Fruit fly (Drosophila melanogaster) whole organism, embryonic: ENCODE measurements around the gene Mer.

Source experiments
- CG10543 ChIP-seq: fragments of 200-800 bp; sonication (Bioruptor generic); optimal IDR thresholded peaks from 3 replicates; lab custom pipeline; 2017; ENCODE audit warnings: missing biosample characterization, mild to moderate bottlenecking, missing genetic modification characterization, moderate library complexity
- CG10654 ChIP-seq: fragments of 200-800 bp; sonication (Bioruptor generic); optimal IDR thresholded peaks from 2 replicates; lab custom pipeline; 2016; ENCODE audit warnings: missing biosample characterization, missing genetic modification characterization
- CG10959 ChIP-seq: fragments of 200-800 bp; sonication (Bioruptor generic); IDR thresholded peaks from 2 replicates; pipeline ENCODE4 v1.3.6; 2022; ENCODE audit warnings: missing biosample characterization, missing genetic modification characterization
- CG12236 ChIP-seq: fragments of 200-800 bp; sonication (Bioruptor generic); optimal IDR thresholded peaks from 2 replicates; lab custom pipeline; 2016; ENCODE audit warnings: missing biosample characterization, missing genetic modification characterization
- CG12942 ChIP-seq: fragments of 200-800 bp; sonication (Bioruptor generic); optimal IDR thresholded peaks from 3 replicates; lab custom pipeline; 2016; ENCODE audit warnings: missing biosample characterization, missing genetic modification characterization
- CG14014 ChIP-seq: fragments of 200-800 bp; sonication (Bioruptor generic); IDR thresholded peaks from 2 replicates; pipeline ENCODE4 v1.3.6; 2022; ENCODE audit warnings: missing biosample characterization, missing genetic modification characterization
- CG17361 ChIP-seq: fragments of 200-800 bp; sonication (Bioruptor generic); IDR thresholded peaks from 3 replicates; pipeline ENCODE4 v1.3.6; 2022; ENCODE audit warnings: missing biosample characterization, missing genetic modification characterization
- CG2120 ChIP-seq: fragments of 200-800 bp; sonication (Bioruptor generic); optimal IDR thresholded peaks from 3 replicates; lab custom pipeline; 2016; ENCODE audit warnings: missing biosample characterization, missing genetic modification characterization
- CG2202 ChIP-seq: fragments of 200-800 bp; sonication (Bioruptor generic); optimal IDR thresholded peaks from 2 replicates; lab custom pipeline; 2018; ENCODE audit warnings: missing biosample characterization, mild to moderate bottlenecking, missing genetic modification characterization
- CG2889 ChIP-seq: fragments of 200-800 bp; sonication (Bioruptor generic); IDR thresholded peaks from 3 replicates; pipeline ENCODE4 v1.3.6; 2022; ENCODE audit warnings: missing biosample characterization, missing genetic modification characterization
- CG31224 ChIP-seq: fragments of 200-800 bp; sonication (Bioruptor generic); IDR thresholded peaks from 2 replicates; pipeline ENCODE4 v1.3.6; 2022; ENCODE audit warnings: missing biosample characterization, missing genetic modification characterization
- CG32532 ChIP-seq: fragments of 200-800 bp; sonication (Bioruptor generic); IDR thresholded peaks from 2 replicates; pipeline ENCODE4 v1.3.6; 2022; ENCODE audit warnings: missing biosample characterization, missing genetic modification characterization
- CG6683 ChIP-seq: fragments of 200-800 bp; sonication (Bioruptor generic); optimal IDR thresholded peaks from 2 replicates; lab custom pipeline; 2017; ENCODE audit warnings: missing biosample characterization, mild to moderate bottlenecking, missing genetic modification characterization, missing genetic modification reagents
- CG7745 ChIP-seq: fragments of 200-800 bp; sonication (Bioruptor generic); optimal IDR thresholded peaks from 2 replicates; lab custom pipeline; 2018; ENCODE audit warnings: missing biosample characterization, mild to moderate bottlenecking, missing genetic modification characterization, moderate library complexity
- CG7987 ChIP-seq: fragments of 200-800 bp; sonication (Bioruptor generic); optimal IDR thresholded peaks from 2 replicates; lab custom pipeline; 2018; ENCODE audit warnings: missing biosample characterization, mild to moderate bottlenecking, missing genetic modification characterization, moderate library complexity
- CG9215 ChIP-seq: fragments of 200-800 bp; sonication (Bioruptor generic); IDR thresholded peaks from 2 replicates; pipeline ENCODE4 v1.3.6; 2022; ENCODE audit warnings: missing biosample characterization, missing genetic modification characterization
- Ets65A ChIP-seq: fragments of 200-800 bp; sonication (Bioruptor generic); peaks from one replicate; lab custom pipeline; 2016; ENCODE audit warnings: missing biosample characterization, missing genetic modification characterization
- Gug ChIP-seq: fragments of 200-800 bp; sonication (Bioruptor generic); IDR thresholded peaks from 4 replicates; pipeline ENCODE4 v1.3.6; 2022; ENCODE audit warnings: missing biosample characterization, missing genetic modification characterization
- Hand ChIP-seq: fragments of 200-800 bp; sonication (Bioruptor generic); optimal IDR thresholded peaks from 2 replicates; lab custom pipeline; 2017; ENCODE audit warnings: mild to moderate bottlenecking, missing biosample characterization, missing genetic modification reagents, missing genetic modification characterization
- Hr3 ChIP-seq: fragments of 200-800 bp; sonication (Bioruptor generic); optimal IDR thresholded peaks from 3 replicates; lab custom pipeline; 2016; ENCODE audit warnings: missing biosample characterization, missing genetic modification characterization
- Hr78 ChIP-seq, 2 experiments: fragments of 200-800 bp in 1 of 2; fragments of >200 bp in 1 of 2; sonication (Bioruptor generic) in 1 of 2; optimal IDR thresholded peaks; 2 replicates each; lab custom pipeline; 2017 to 2019; ENCODE audit warnings: missing biosample characterization in 2 of 2, missing genetic modification characterization in 2 of 2, mild to moderate bottlenecking in 1 of 2, moderate library complexity in 1 of 2
- Lhr ChIP-seq: fragments of 200-800 bp; sonication (Bioruptor generic); optimal IDR thresholded peaks from 3 replicates; lab custom pipeline; 2017; ENCODE audit warnings: mild to moderate bottlenecking, missing biosample characterization, missing genetic modification reagents, missing genetic modification characterization
- MESR4 ChIP-seq: fragments of 200-800 bp; sonication (Bioruptor generic); optimal IDR thresholded peaks from 2 replicates; lab custom pipeline; 2018; ENCODE audit warnings: missing biosample characterization, mild to moderate bottlenecking, missing genetic modification characterization, moderate library complexity
- Meics ChIP-seq: fragments of 200-800 bp; sonication (Bioruptor generic); optimal IDR thresholded peaks from 2 replicates; lab custom pipeline; 2017; ENCODE audit warnings: missing biosample characterization, mild to moderate bottlenecking, missing genetic modification characterization
- Nf-YA ChIP-seq: fragments of 200-800 bp; sonication (Bioruptor generic); IDR thresholded peaks from 2 replicates; pipeline ENCODE4 v1.3.6; 2022; ENCODE audit warnings: missing biosample characterization, missing genetic modification characterization
- PHDP ChIP-seq: fragments of 200-800 bp; sonication (Bioruptor generic); optimal IDR thresholded peaks from 3 replicates; lab custom pipeline; 2018; ENCODE audit warnings: missing biosample characterization, mild to moderate bottlenecking, missing genetic modification characterization, moderate library complexity
- Poxn ChIP-seq: fragments of 200-800 bp; sonication (Bioruptor generic); IDR thresholded peaks from 2 replicates; pipeline ENCODE4 v1.3.6; 2022; ENCODE audit warnings: missing biosample characterization, missing genetic modification characterization
- Scr ChIP-seq: fragments of 200-800 bp; sonication (Bioruptor generic); IDR thresholded peaks from 2 replicates; pipeline ENCODE4 v1.3.6; 2022; ENCODE audit warnings: missing biosample characterization, missing genetic modification characterization; ENCODE audit not compliant: partially characterized antibody
- Six4 ChIP-seq: fragments of 200-800 bp; sonication (Bioruptor generic); optimal IDR thresholded peaks from 2 replicates; lab custom pipeline; 2016; ENCODE audit warnings: missing biosample characterization, missing genetic modification characterization
- Sry-β ChIP-seq: fragments of 200-800 bp; sonication (Bioruptor generic); optimal IDR thresholded peaks from 2 replicates; lab custom pipeline; 2018; ENCODE audit warnings: missing biosample characterization, mild to moderate bottlenecking, missing genetic modification characterization, moderate library complexity
- Taf1 ChIP-seq: fragments of 200-800 bp; sonication (Bioruptor generic); IDR thresholded peaks from 2 replicates; pipeline ENCODE4 v1.3.6; 2022; ENCODE audit warnings: missing biosample characterization, missing genetic modification characterization
- al ChIP-seq: fragments of 200-800 bp; sonication (Bioruptor generic); IDR thresholded peaks from 2 replicates; pipeline ENCODE4 v1.3.6; 2022; ENCODE audit warnings: missing biosample characterization, missing genetic modification characterization
- btn ChIP-seq: fragments of 200-800 bp; sonication (Bioruptor generic); optimal IDR thresholded peaks from 2 replicates; lab custom pipeline; 2016; ENCODE audit warnings: missing biosample characterization, missing genetic modification characterization
- dati ChIP-seq: fragments of 200-800 bp; sonication (Bioruptor generic); IDR thresholded peaks from 2 replicates; pipeline ENCODE4 v1.3.6; 2022; ENCODE audit warnings: missing biosample characterization, missing genetic modification characterization
- dmrt11E ChIP-seq: fragments of 200-800 bp; sonication (Bioruptor generic); optimal IDR thresholded peaks from 3 replicates; lab custom pipeline; 2018; ENCODE audit warnings: missing biosample characterization, mild to moderate bottlenecking, missing genetic modification characterization, moderate library complexity
- ems ChIP-seq: fragments of 200-800 bp; sonication (Bioruptor generic); optimal IDR thresholded peaks from 3 replicates; lab custom pipeline; 2016; ENCODE audit warnings: missing biosample characterization, missing genetic modification characterization
- exex ChIP-seq: fragments of 200-800 bp; sonication (Bioruptor generic); optimal IDR thresholded peaks from 4 replicates; lab custom pipeline; 2018; ENCODE audit warnings: missing biosample characterization, mild to moderate bottlenecking, missing genetic modification characterization, moderate library complexity
- fd102C ChIP-seq: fragments of 200-800 bp; sonication (Bioruptor generic); optimal IDR thresholded peaks from 2 replicates; lab custom pipeline; 2018; ENCODE audit warnings: missing biosample characterization, mild to moderate bottlenecking, missing genetic modification characterization, moderate library complexity
- fd96Cb ChIP-seq: fragments of 200-800 bp; sonication (Bioruptor generic); optimal IDR thresholded peaks from 2 replicates; lab custom pipeline; 2018; ENCODE audit warnings: missing biosample characterization, mild to moderate bottlenecking, missing genetic modification characterization, moderate library complexity
- gt ChIP-seq: fragments of 200-800 bp; sonication (Bioruptor generic); IDR thresholded peaks from 2 replicates; pipeline ENCODE4 v1.3.6; 2022; ENCODE audit warnings: missing biosample characterization, missing genetic modification characterization
- jing ChIP-seq: fragments of 200-800 bp; sonication (Bioruptor generic); optimal IDR thresholded peaks from 2 replicates; lab custom pipeline; 2018; ENCODE audit warnings: missing biosample characterization, mild to moderate bottlenecking, missing genetic modification characterization
- pnt ChIP-seq: fragments of 200-800 bp; sonication (Bioruptor generic); optimal IDR thresholded peaks from 3 replicates; lab custom pipeline; 2016; ENCODE audit warnings: missing biosample characterization, missing genetic modification characterization
- repo ChIP-seq: fragments of 200-800 bp; sonication (Bioruptor generic); optimal IDR thresholded peaks from 2 replicates; lab custom pipeline; 2016; ENCODE audit warnings: missing biosample characterization, missing genetic modification characterization
- sd ChIP-seq: fragments of 200-800 bp; sonication (Bioruptor generic); optimal IDR thresholded peaks from 3 replicates; lab custom pipeline; 2018; ENCODE audit warnings: missing biosample characterization, mild to moderate bottlenecking, missing genetic modification characterization, moderate library complexity
- sim ChIP-seq: fragments of 200-800 bp; sonication (Bioruptor generic); IDR thresholded peaks from 2 replicates; pipeline ENCODE4 v1.3.6; 2022; ENCODE audit warnings: missing biosample characterization, missing genetic modification characterization
- sima ChIP-seq: fragments of 200-800 bp; sonication (Bioruptor generic); optimal IDR thresholded peaks from 2 replicates; lab custom pipeline; 2016; ENCODE audit warnings: missing biosample characterization, missing genetic modification characterization
- slbo ChIP-seq: fragments of 200-800 bp; sonication (Bioruptor generic); IDR thresholded peaks from 2 replicates; pipeline ENCODE4 v1.3.6; 2022; ENCODE audit warnings: missing biosample characterization, missing genetic modification characterization
- tll ChIP-seq, 2 experiments: fragments of 200-800 bp in 1 of 2; fragments of >200 bp in 1 of 2; sonication (Bioruptor generic) in 1 of 2; optimal IDR thresholded peaks; 2 replicates each; lab custom pipeline; 2017 to 2019; ENCODE audit warnings: missing biosample characterization in 2 of 2, missing genetic modification characterization in 2 of 2, mild to moderate bottlenecking in 1 of 2, moderate library complexity in 1 of 2
- trh ChIP-seq: fragments of 200-800 bp; sonication (Bioruptor generic); optimal IDR thresholded peaks from 2 replicates; lab custom pipeline; 2016; ENCODE audit warnings: missing biosample characterization, missing genetic modification characterization
- vnd ChIP-seq: fragments of 200-800 bp; sonication (Bioruptor generic); IDR thresholded peaks from 3 replicates; pipeline ENCODE4 v1.3.6; 2022; ENCODE audit warnings: missing biosample characterization, missing genetic modification characterization; ENCODE audit not compliant: partially characterized antibody
- vvl ChIP-seq: fragments of 200-800 bp; sonication (Bioruptor generic); IDR thresholded peaks from 2 replicates; pipeline ENCODE4 v1.3.6; 2022; ENCODE audit warnings: missing biosample characterization, missing genetic modification characterization
- wor ChIP-seq: fragments of 200-800 bp; sonication (Bioruptor generic); IDR thresholded peaks from 2 replicates; pipeline ENCODE4 v1.3.6; 2022; ENCODE audit warnings: missing biosample characterization, missing genetic modification characterization

The Mer gene

DNA sequence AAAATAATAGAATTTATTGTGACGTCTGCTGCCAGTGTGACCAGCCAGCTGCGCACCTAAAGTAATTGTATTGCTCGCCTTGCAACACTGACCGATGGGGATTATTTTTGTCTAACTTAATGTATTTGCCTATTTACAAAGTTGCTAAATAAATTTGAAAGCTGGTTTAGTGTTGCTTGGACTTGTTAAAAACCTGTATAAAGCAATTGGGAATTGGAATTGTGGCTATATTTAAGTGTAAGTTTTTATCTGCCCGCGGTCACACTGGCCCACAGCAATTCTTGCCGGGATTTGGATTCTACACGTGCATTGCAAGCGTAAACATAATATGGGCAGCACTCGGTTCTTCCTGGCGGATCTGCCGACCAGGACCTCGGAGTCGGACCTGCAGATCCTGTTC is 10.8 kb upstream of the Mer start, which contains the start of the genes CG14230 and CG14232 (continued):
- TF ChIP-seq Taf1 (GFP tag; lab: Robert Waterston, UW) (no peak), CG10543 (no peak), trh (no peak), pnt (GFP tag; lab: Kevin White, UChicago) (no peak), tll (GFP tag; optimal IDR thresholded peaks at IDR 0.05; lab: Kevin White, UChicago) (no peak), fd96Cb (no peak), gt (GFP tag; lab: Robert Waterston, UW) (no peak), Ets65A (GFP tag; lab: Kevin White, UChicago) (peak; percentile 90), sima (GFP tag; lab: Kevin White, UChicago) (no peak), sim (no peak), dati (GFP tag; lab: Robert Waterston, UW) (no peak), Sry-β (GFP tag; lab: Kevin White, UChicago) (no peak), CG10959 (GFP tag; lab: Robert Waterston, UW) (no peak), Hr3 (GFP tag; lab: Kevin White, UChicago) (no peak), MESR4 (GFP tag; lab: Kevin White, UChicago) (peak; percentile 73), CG7987 (GFP tag; lab: Kevin White, UChicago) (no peak), slbo (no peak), Gug (GFP tag; lab: Robert Waterston, UW) (no peak), repo (no peak), CG10654 (no peak), sd (tag; lab: Kevin White, UChicago) (no peak), Hr78 (GFP tag; optimal IDR thresholded peaks at IDR 0.05; lab: Kevin White, UChicago) (no peak), CG6683 (GFP tag; lab: Kevin White, UChicago) (no peak), CG12942 (GFP tag; lab: Kevin White, UChicago) (no peak), Lhr (GFP tag; lab: Kevin White, UChicago) (peak; percentile 2), CG2202 (no peak), CG32532 (GFP tag; lab: Robert Waterston, UW) (no peak), wor (no peak), CG12236 (no peak), Poxn (GFP tag; lab: Robert Waterston, UW) (no peak), Nf-YA (GFP tag; lab: Robert Waterston, UW) (no peak), CG7745 (tag; lab: Kevin White, UChicago) (no peak), CG2120 (GFP tag; lab: Kevin White, UChicago) (peak; percentile 42), Six4 (GFP tag; lab: Kevin White, UChicago) (no peak), CG14014 (no peak), exex (tag; lab: Kevin White, UChicago) (no peak), CG31224 (no peak), Hand (GFP tag; lab: Kevin White, UChicago) (no peak), al (GFP tag; lab: Robert Waterston, UW) (no peak), PHDP (tag; lab: Kevin White, UChicago) (peak; percentile 5), Meics (GFP tag; lab: Kevin White, UChicago) (no peak), dmrt11E (tag; lab: Kevin White, UChicago) (no peak), btn (GFP tag; lab: Kevin White, UChicago) (no peak), vvl (GFP tag; lab: Robert Waterston, UW) (no peak), CG17361 (no peak), CG2889 (no peak), Scr (0 out of 2 replicates have a peak, but pooled peaks have one; percentile 33), vnd (no peak), jing (no peak), CG9215 (GFP tag; lab: Robert Waterston, UW) (no peak), ems (no peak), fd102C (GFP tag; lab: Kevin White, UChicago) (no peak)
